Fruit fly (Drosophila melanogaster) whole organism, prepupa: ENCODE results near the gene tara.
A peak's percentile ranks its signal among the peaks of the same experiment; 100 is the strongest.

Experiments used
- CG11762 ChIP-seq: fragments of 200-800 bp; sonication (Bioruptor generic); optimal IDR thresholded peaks from 3 replicates; lab custom pipeline; 2016; ENCODE audit warnings: missing biosample characterization, missing genetic modification characterization; ENCODE audit not compliant: insufficient read depth
- CG11902 ChIP-seq: fragments of 200-800 bp; sonication (Bioruptor generic); optimal IDR thresholded peaks from 3 replicates; lab custom pipeline; 2016; ENCODE audit warnings: missing biosample characterization, missing genetic modification characterization
- CG15336 ChIP-seq: fragments of 200-800 bp; sonication (Bioruptor generic); IDR thresholded peaks from 2 replicates; pipeline ENCODE4 v1.3.6; 2022; ENCODE audit warnings: missing biosample characterization, missing genetic modification characterization
- CG1621 ChIP-seq: fragments of 200-800 bp; sonication (Bioruptor generic); optimal IDR thresholded peaks from 3 replicates; lab custom pipeline; 2018; ENCODE audit warnings: missing biosample characterization, mild to moderate bottlenecking, missing genetic modification characterization
- CG16779 ChIP-seq: fragments of 200-800 bp; sonication (Bioruptor generic); optimal IDR thresholded peaks from 3 replicates; lab custom pipeline; 2017; ENCODE audit warnings: missing biosample characterization, mild to moderate bottlenecking, missing genetic modification characterization
- CG31627 ChIP-seq: fragments of 200-800 bp; sonication (Bioruptor generic); optimal IDR thresholded peaks from 3 replicates; lab custom pipeline; 2016; ENCODE audit warnings: missing biosample characterization, missing genetic modification characterization
- CG32006 ChIP-seq: fragments of 200-800 bp; sonication (Bioruptor generic); optimal IDR thresholded peaks from 3 replicates; lab custom pipeline; 2017; ENCODE audit warnings: missing biosample characterization, mild to moderate bottlenecking, missing genetic modification characterization
- CG6808 ChIP-seq: fragments of 200-800 bp; sonication (Bioruptor generic); optimal IDR thresholded peaks from 3 replicates; lab custom pipeline; 2017; ENCODE audit warnings: missing biosample characterization, missing genetic modification characterization, mild to moderate bottlenecking, moderate library complexity, missing genetic modification reagents
- CG7368 ChIP-seq: fragments of 200-800 bp; sonication (Bioruptor generic); optimal IDR thresholded peaks from 3 replicates; lab custom pipeline; 2016; ENCODE audit warnings: missing biosample characterization, missing genetic modification characterization
- CG8119 ChIP-seq: fragments of 200-800 bp; sonication (Bioruptor generic); IDR thresholded peaks from 3 replicates; pipeline ENCODE4 v1.3.6; 2022; ENCODE audit warnings: missing biosample characterization, missing genetic modification characterization
- CG8319 ChIP-seq: fragments of 200-800 bp; sonication (Bioruptor generic); optimal IDR thresholded peaks from 3 replicates; lab custom pipeline; 2016; ENCODE audit warnings: missing biosample characterization, missing genetic modification characterization
- CG9139 ChIP-seq: fragments of 200-800 bp; sonication (Bioruptor generic); optimal IDR thresholded peaks from 3 replicates; lab custom pipeline; 2017; ENCODE audit warnings: missing biosample characterization, mild to moderate bottlenecking, missing genetic modification characterization
- Eip78C ChIP-seq: fragments of 200-800 bp; sonication (Bioruptor generic); peaks from one replicate; lab custom pipeline; 2016; ENCODE audit warnings: missing biosample characterization, missing genetic modification characterization
- Ets21C ChIP-seq: fragments of 200-800 bp; sonication (Bioruptor generic); optimal IDR thresholded peaks from 3 replicates; lab custom pipeline; 2016; ENCODE audit warnings: missing biosample characterization, missing genetic modification characterization
- Gug ChIP-seq: fragments of 200-800 bp; sonication (Bioruptor generic); IDR thresholded peaks from 2 replicates; pipeline ENCODE4 v1.3.6; 2022; ENCODE audit warnings: missing biosample characterization, missing genetic modification characterization
- Hr39 ChIP-seq: fragments of 200-800 bp; sonication (Bioruptor generic); optimal IDR thresholded peaks from 2 replicates; lab custom pipeline; 2016; ENCODE audit warnings: missing biosample characterization, missing genetic modification characterization
- Met ChIP-seq: fragments of 200-800 bp; sonication (Bioruptor generic); optimal IDR thresholded peaks from 3 replicates; lab custom pipeline; 2016; ENCODE audit warnings: missing biosample characterization, missing genetic modification characterization
- OdsH ChIP-seq: fragments of 200-800 bp; sonication (Bioruptor generic); optimal IDR thresholded peaks from 3 replicates; lab custom pipeline; 2016; ENCODE audit warnings: missing biosample characterization, missing genetic modification characterization
- Sox102F ChIP-seq: fragments of 200-800 bp; sonication (Bioruptor generic); optimal IDR thresholded peaks from 2 replicates; lab custom pipeline; 2016; ENCODE audit warnings: missing biosample characterization, mild to moderate bottlenecking, missing genetic modification characterization
- Sox14 ChIP-seq: fragments of 200-800 bp; sonication (Bioruptor generic); optimal IDR thresholded peaks from 3 replicates; lab custom pipeline; 2016; ENCODE audit warnings: missing biosample characterization, missing genetic modification characterization
- Sox15 ChIP-seq: fragments of 200-800 bp; sonication (Bioruptor generic); optimal IDR thresholded peaks from 3 replicates; lab custom pipeline; 2016; ENCODE audit warnings: missing biosample characterization, missing genetic modification characterization
- achi ChIP-seq: fragments of 200-800 bp; sonication (Bioruptor generic); optimal IDR thresholded peaks from 3 replicates; lab custom pipeline; 2016; ENCODE audit warnings: missing biosample characterization, missing genetic modification characterization
- cyc ChIP-seq: fragments of 200-800 bp; sonication (Bioruptor generic); optimal IDR thresholded peaks from 3 replicates; lab custom pipeline; 2016; ENCODE audit warnings: missing biosample characterization, missing genetic modification characterization
- dac ChIP-seq: fragments of 200-800 bp; sonication (Bioruptor generic); optimal IDR thresholded peaks from 2 replicates; lab custom pipeline; 2017; ENCODE audit warnings: missing biosample characterization, mild to moderate bottlenecking, missing genetic modification characterization
- dsx ChIP-seq: fragments of 200-800 bp; optimal IDR thresholded peaks from 3 replicates; lab custom pipeline; 2019; ENCODE audit warnings: missing biosample characterization, mild to moderate bottlenecking, missing genetic modification characterization, moderate library complexity; ENCODE audit not compliant: poor library complexity, severe bottlenecking
- eg ChIP-seq: fragments of 200-800 bp; sonication (Bioruptor generic); IDR thresholded peaks from 3 replicates; pipeline ENCODE4 v1.3.6; 2022; ENCODE audit warnings: missing biosample characterization, missing genetic modification characterization
- esn ChIP-seq: fragments of 200-800 bp; sonication (Bioruptor generic); optimal IDR thresholded peaks from 2 replicates; lab custom pipeline; 2016; ENCODE audit warnings: missing biosample characterization, mild to moderate bottlenecking, missing genetic modification characterization, moderate library complexity
- fd59A ChIP-seq: fragments of 200-800 bp; sonication (Bioruptor generic); optimal IDR thresholded peaks from 2 replicates; lab custom pipeline; 2017; ENCODE audit warnings: missing biosample characterization, mild to moderate bottlenecking, missing genetic modification characterization, missing genetic modification reagents
- fkh ChIP-seq: fragments of 200-800 bp; sonication (Bioruptor generic); optimal IDR thresholded peaks from 3 replicates; lab custom pipeline; 2017; ENCODE audit warnings: missing biosample characterization, mild to moderate bottlenecking, missing genetic modification characterization, moderate library complexity
- lz ChIP-seq: fragments of 200-800 bp; sonication (Bioruptor generic); optimal IDR thresholded peaks from 3 replicates; lab custom pipeline; 2016; ENCODE audit warnings: missing biosample characterization, missing genetic modification characterization
- net ChIP-seq: fragments of 200-800 bp; sonication (Bioruptor generic); optimal IDR thresholded peaks from 3 replicates; lab custom pipeline; 2016; ENCODE audit warnings: missing biosample characterization, missing genetic modification characterization
- pdm3 ChIP-seq: fragments of 200-800 bp; sonication (Bioruptor generic); optimal IDR thresholded peaks from 3 replicates; lab custom pipeline; 2016; ENCODE audit warnings: missing biosample characterization, missing genetic modification characterization
- salr ChIP-seq, 2 experiments: fragments of 200-800 bp; sonication (Bioruptor generic); optimal IDR thresholded peaks; 3 replicates each; lab custom pipeline; 2016 to 2018; ENCODE audit warnings: missing biosample characterization in 2 of 2, missing genetic modification characterization in 2 of 2, mild to moderate bottlenecking in 1 of 2
- spab ChIP-seq: fragments of 200-800 bp; sonication (Bioruptor generic); optimal IDR thresholded peaks from 2 replicates; lab custom pipeline; 2017; ENCODE audit warnings: missing biosample characterization, mild to moderate bottlenecking, missing genetic modification characterization, missing genetic modification reagents
- ss ChIP-seq, 2 experiments: fragments of 200-800 bp; sonication (Bioruptor generic); optimal IDR thresholded peaks; 2 replicates in 1 of 2; 3 replicates in 1 of 2; lab custom pipeline; 2017 to 2018; ENCODE audit warnings: mild to moderate bottlenecking in 2 of 2, missing biosample characterization in 2 of 2, missing genetic modification characterization in 2 of 2, moderate library complexity in 1 of 2
- svp ChIP-seq: fragments of 200-800 bp; sonication (Bioruptor generic); peaks from one replicate; lab custom pipeline; 2016; ENCODE audit warnings: missing biosample characterization, missing genetic modification characterization
- vri ChIP-seq: fragments of 200-800 bp; sonication (Bioruptor generic); optimal IDR thresholded peaks from 3 replicates; lab custom pipeline; 2016; ENCODE audit warnings: missing biosample characterization, mild to moderate bottlenecking, missing genetic modification characterization

Gene tara

DNA sequence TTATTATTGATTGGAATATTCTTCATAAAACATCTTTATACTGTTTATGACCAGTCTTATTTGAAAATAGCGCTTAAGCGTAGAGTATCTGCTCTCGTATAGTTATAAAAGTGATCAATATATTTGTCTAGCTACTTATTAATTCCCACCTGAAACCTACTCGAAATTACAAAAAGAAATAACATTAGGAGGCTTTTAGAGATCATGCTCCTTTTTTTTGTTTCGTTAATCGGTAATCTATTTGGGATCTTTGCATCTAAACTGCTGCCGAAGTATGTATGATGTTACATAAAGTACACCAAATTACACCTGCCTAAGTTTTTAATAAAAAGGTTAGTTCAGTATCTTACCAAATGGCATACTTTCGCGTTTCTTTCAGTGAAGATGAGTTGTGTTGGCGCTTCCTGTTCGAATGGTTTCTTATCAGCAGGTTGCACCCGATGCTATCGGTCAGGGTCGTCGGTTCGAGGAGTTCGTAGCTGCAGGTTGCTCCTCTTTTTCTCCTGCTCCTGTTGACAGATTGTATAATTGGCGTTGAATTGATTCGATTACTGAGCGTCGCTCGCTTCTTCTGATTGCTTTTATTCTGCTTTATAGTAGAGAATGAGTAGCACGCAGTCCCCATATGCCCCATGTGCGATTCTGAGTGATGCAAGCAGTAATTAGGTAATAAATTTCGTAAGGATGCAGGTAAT is 12.7 kb downstream of the tara start (continued):
- TF ChIP-seq eg (GFP tag; lab: Robert Waterston, UW) (no peak), CG16779 (tag; lab: Kevin White, UChicago) (no peak), CG8319 (peak; percentile 38), vri (GFP tag; lab: Kevin White, UChicago) (peak; percentile 55), esn (GFP tag; lab: Kevin White, UChicago) (peak; percentile 48), Met (GFP tag; lab: Kevin White, UChicago) (peak; percentile 57), CG7368 (GFP tag; lab: Kevin White, UChicago) (peak; percentile 22), OdsH (GFP tag; lab: Kevin White, UChicago) (peak; percentile 47), fkh (GFP tag; lab: Kevin White, UChicago) (no peak), achi (GFP tag; lab: Kevin White, UChicago) (peak; percentile 32), Hr39 (GFP tag; lab: Kevin White, UChicago) (peak; percentile 42), svp (peak; percentile 99), lz (GFP tag; lab: Kevin White, UChicago) (peak; percentile 43), CG6808 (GFP tag; lab: Kevin White, UChicago) (peak; percentile 58), spab (GFP tag; lab: Kevin White, UChicago) (peak; percentile 40), fd59A (peak; percentile 34), CG32006 (peak; percentile 55), CG11762 (GFP tag; lab: Kevin White, UChicago) (peak; percentile 1), net (GFP tag; lab: Kevin White, UChicago) (peak; percentile 15), CG9139 (GFP tag; lab: Kevin White, UChicago) (no peak), dsx (GFP tag; lab: Kevin White, UChicago) (no peak), CG15336 (no peak), CG1621 (tag; lab: Kevin White, UChicago) (no peak), Gug (GFP tag; lab: Robert Waterston, UW) (no peak), salr (GFP tag; optimal IDR thresholded peaks at IDR 0.05; lab: Kevin White, UChicago) (peak in 1 of 2 experiments; percentile 48), Ets21C (GFP tag; lab: Kevin White, UChicago) (peak; percentile 1), CG31627 (GFP tag; lab: Kevin White, UChicago) (peak; percentile 37), pdm3 (GFP tag; lab: Kevin White, UChicago) (peak; percentile 53), CG8119 (no peak), Sox15 (GFP tag; lab: Kevin White, UChicago) (no peak), Sox102F (GFP tag; lab: Kevin White, UChicago) (no peak), dac (GFP tag; lab: Kevin White, UChicago) (no peak)

DNA sequence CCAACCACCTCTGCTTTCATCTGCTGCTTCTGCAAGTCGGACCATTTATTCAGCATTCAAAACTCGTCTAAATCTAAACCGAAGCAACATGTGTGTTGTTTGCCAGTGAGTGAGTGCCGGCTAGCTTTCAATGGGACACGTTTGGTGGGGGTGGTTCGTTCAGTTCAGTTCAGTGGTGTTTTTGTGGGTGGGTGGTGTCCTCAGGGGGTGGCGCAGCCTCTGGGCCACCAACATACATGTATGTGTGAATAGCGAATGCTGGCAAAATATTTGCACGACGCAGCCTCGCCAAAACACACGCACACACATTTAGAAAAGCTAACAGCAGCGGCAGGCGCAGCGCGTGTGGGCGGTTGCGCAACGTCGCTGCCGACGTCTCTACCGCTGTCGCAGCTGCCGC is 13.9 kb downstream of the tara start:
- peak; percentile 10 for TF ChIP-seq vri (GFP tag; lab: Kevin White, UChicago)
- TF ChIP-seq net (GFP tag; lab: Kevin White, UChicago) = no peak

DNA sequence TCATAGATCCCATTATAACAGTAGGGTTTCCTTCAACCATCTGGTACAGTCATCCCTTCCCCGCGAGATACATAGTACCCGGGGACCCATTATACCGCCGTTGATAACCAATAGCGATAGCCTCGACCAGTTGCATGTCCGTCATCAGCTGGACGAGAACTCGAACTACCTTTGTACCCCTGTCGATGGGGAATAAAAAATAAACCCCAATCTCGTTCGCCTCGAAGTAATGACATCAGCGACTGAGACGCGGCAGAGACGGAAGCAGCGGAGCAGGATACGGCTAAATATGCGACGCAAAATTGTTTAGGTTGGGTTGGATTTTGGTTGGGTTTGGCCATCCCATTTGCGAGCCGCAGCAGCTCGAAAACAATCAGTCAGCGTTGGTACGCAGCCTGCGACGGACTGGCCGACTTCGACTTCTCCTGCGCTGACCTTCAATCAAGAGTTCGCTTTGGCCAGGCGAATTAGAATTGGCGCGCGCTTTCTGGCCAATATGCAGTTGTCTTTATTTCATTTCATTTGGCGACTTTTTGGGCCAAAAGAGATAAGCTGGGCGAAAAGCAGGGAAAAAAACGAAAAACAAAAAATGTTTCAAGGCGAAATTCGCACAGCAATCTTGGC is 15.1 kb downstream of the tara start:
- peak; percentile 73 for TF ChIP-seq vri (GFP tag; lab: Kevin White, UChicago)
- no peak for TF ChIP-seq dac (GFP tag; lab: Kevin White, UChicago)
- TF ChIP-seq ss (GFP tag; optimal IDR thresholded peaks at IDR 0.05; lab: Kevin White, UChicago) = peak in 1 of 2 experiments; percentile 18
- TF ChIP-seq CG11902 (GFP tag; lab: Kevin White, UChicago) = no peak
- no peak for TF ChIP-seq fkh (GFP tag; lab: Kevin White, UChicago)
- peak; percentile 39 for TF ChIP-seq CG1621 (tag; lab: Kevin White, UChicago)
- TF ChIP-seq Hr39 (GFP tag; lab: Kevin White, UChicago) = peak; percentile 27
- peak; percentile 8 for TF ChIP-seq lz (GFP tag; lab: Kevin White, UChicago)
- TF ChIP-seq svp = peak; percentile 76
- no peak for TF ChIP-seq CG32006
- no peak for TF ChIP-seq Sox14 (GFP tag; lab: Kevin White, UChicago)
- no peak for TF ChIP-seq salr (GFP tag; optimal IDR thresholded peaks at IDR 0.05; lab: Kevin White, UChicago)
- TF ChIP-seq Eip78C (GFP tag; lab: Kevin White, UChicago) = peak; percentile 61
- TF ChIP-seq dsx (GFP tag; lab: Kevin White, UChicago) = peak; percentile 37
- TF ChIP-seq esn (GFP tag; lab: Kevin White, UChicago) = peak; percentile 36
- no peak for TF ChIP-seq achi (GFP tag; lab: Kevin White, UChicago)
- TF ChIP-seq Sox15 (GFP tag; lab: Kevin White, UChicago) = no peak
- TF ChIP-seq cyc (GFP tag; lab: Kevin White, UChicago) = peak; percentile 36
- TF ChIP-seq CG6808 (GFP tag; lab: Kevin White, UChicago) = no peak
- no peak for TF ChIP-seq spab (GFP tag; lab: Kevin White, UChicago)
- TF ChIP-seq, all 60 proteins: peak for 10
